Fruit fly (Drosophila melanogaster) whole organism, wandering third instar larva: ENCODE measurements around the gene Dip-C.

Experiments
- Abd-B ChIP-seq: fragments of >200 bp; optimal IDR thresholded peaks from 2 replicates; lab custom pipeline; 2017; ENCODE audit warnings: missing biosample characterization, missing genetic modification characterization
- CG32264 ChIP-seq: fragments of 200-800 bp; sonication (Bioruptor generic); optimal IDR thresholded peaks from 2 replicates; lab custom pipeline; 2016; ENCODE audit warnings: missing biosample characterization, missing genetic modification characterization
- CG9705 ChIP-seq: fragments of 200-800 bp; sonication (Bioruptor generic); optimal IDR thresholded peaks from 2 replicates; lab custom pipeline; 2018; ENCODE audit warnings: missing biosample characterization, mild to moderate bottlenecking, missing genetic modification characterization
- CrebA ChIP-seq: fragments of 200-800 bp; sonication (Bioruptor generic); optimal IDR thresholded peaks from 2 replicates; lab custom pipeline; 2016; ENCODE audit warnings: missing biosample characterization, mild to moderate bottlenecking, missing genetic modification characterization, borderline replicate concordance
- Dfd ChIP-seq: fragments of >200 bp; optimal IDR thresholded peaks from 2 replicates; lab custom pipeline; 2017; ENCODE audit warnings: missing biosample characterization, missing genetic modification characterization
- Dif ChIP-seq: fragments of 200-275, 200-300 bp; sonication (Bioruptor generic); optimal IDR thresholded peaks from 2 replicates; lab custom pipeline; 2018; ENCODE audit warnings: missing biosample characterization, missing genetic modification characterization; ENCODE audit not compliant: partially characterized antibody
- GATAd ChIP-seq: sonication (Bioruptor generic); optimal IDR thresholded peaks from 2 replicates; lab custom pipeline; 2016; ENCODE audit warnings: missing biosample characterization, missing genetic modification characterization
- Hnf4 ChIP-seq: fragments of 200-800 bp; sonication (Bioruptor generic); optimal IDR thresholded peaks from 2 replicates; lab custom pipeline; 2016; ENCODE audit warnings: missing biosample characterization, mild to moderate bottlenecking, missing genetic modification characterization
- Hr78 ChIP-seq: fragments of >200 bp; optimal IDR thresholded peaks from 2 replicates; lab custom pipeline; 2017; ENCODE audit warnings: missing biosample characterization, missing genetic modification characterization
- Hr83 ChIP-seq: fragments of 200-300 bp; sonication (Bioruptor generic); optimal IDR thresholded peaks from 2 replicates; lab custom pipeline; 2016; ENCODE audit warnings: missing biosample characterization, mild to moderate bottlenecking, missing genetic modification characterization, moderate library complexity; ENCODE audit not compliant: poor library complexity, severe bottlenecking
- Jra ChIP-seq: sonication (Bioruptor generic); optimal IDR thresholded peaks from 2 replicates; lab custom pipeline; 2016; ENCODE audit warnings: missing biosample characterization, missing genetic modification characterization
- Myc ChIP-seq: fragments of >200 bp; optimal IDR thresholded peaks from 2 replicates; lab custom pipeline; 2017
- N ChIP-seq: fragments of >200 bp; optimal IDR thresholded peaks from 2 replicates; lab custom pipeline; 2018; ENCODE audit warnings: missing biosample characterization, missing external identifiers, missing genetic modification characterization
- Rel ChIP-seq, 2 experiments: fragments of 200-800 bp; sonication (Bioruptor generic) in 1 of 2; optimal IDR thresholded peaks; 2 replicates in 1 of 2; 3 replicates in 1 of 2; lab custom pipeline; 2016 to 2019; ENCODE audit warnings: mild to moderate bottlenecking in 2 of 2, missing biosample characterization in 2 of 2, missing genetic modification characterization in 2 of 2, moderate library complexity in 1 of 2
- Sp1 ChIP-seq: fragments of 200-800 bp; sonication (Bioruptor generic); optimal IDR thresholded peaks from 3 replicates; lab custom pipeline; 2019; ENCODE audit warnings: missing biosample characterization, mild to moderate bottlenecking, missing genetic modification characterization, moderate library complexity
- Vsx2 ChIP-seq: fragments of 200-300, 225-300 bp; sonication (Bioruptor generic); optimal IDR thresholded peaks from 2 replicates; lab custom pipeline; 2018; ENCODE audit warnings: missing biosample characterization, missing genetic modification characterization; ENCODE audit not compliant: partially characterized antibody
- br ChIP-seq: fragments of 200-800 bp; sonication (Bioruptor generic); optimal IDR thresholded peaks from 2 replicates; lab custom pipeline; 2016; ENCODE audit warnings: missing biosample characterization, missing genetic modification characterization
- brk ChIP-seq: fragments of 200-800 bp; sonication (Bioruptor generic); optimal IDR thresholded peaks from 2 replicates; lab custom pipeline; 2016; ENCODE audit warnings: missing biosample characterization, mild to moderate bottlenecking, missing genetic modification characterization
- dmrt93B ChIP-seq: fragments of 200-800 bp; sonication (Bioruptor generic); optimal IDR thresholded peaks from 2 replicates; lab custom pipeline; 2018; ENCODE audit warnings: missing biosample characterization, mild to moderate bottlenecking, missing genetic modification characterization
- ey ChIP-seq: fragments of 200-800 bp; sonication (Bioruptor generic); optimal IDR thresholded peaks from 2 replicates; lab custom pipeline; 2016; ENCODE audit warnings: missing biosample characterization, missing genetic modification characterization
- foxo ChIP-seq, 2 experiments: fragments of 200-800 bp; sonication (Bioruptor generic); optimal IDR thresholded peaks; 2 replicates in 1 of 2; 3 replicates in 1 of 2; lab custom pipeline; 2016 to 2017; ENCODE audit warnings: missing biosample characterization in 2 of 2, missing genetic modification characterization in 2 of 2
- fru ChIP-seq: fragments of 200-800 bp; sonication (Bioruptor generic); optimal IDR thresholded peaks from 3 replicates; lab custom pipeline; 2016; ENCODE audit warnings: missing biosample characterization, mild to moderate bottlenecking, missing genetic modification characterization
- pan ChIP-seq: fragments of >200 bp; optimal IDR thresholded peaks from 2 replicates; lab custom pipeline; 2017
- psq ChIP-seq: fragments of 200-800 bp; sonication (Bioruptor generic); optimal IDR thresholded peaks from 3 replicates; lab custom pipeline; 2017; ENCODE audit warnings: missing biosample characterization, mild to moderate bottlenecking, missing genetic modification characterization, moderate library complexity
- rgr ChIP-seq: fragments of 200-800 bp; sonication (Bioruptor generic); optimal IDR thresholded peaks from 3 replicates; lab custom pipeline; 2016; ENCODE audit warnings: missing biosample characterization, mild to moderate bottlenecking, missing genetic modification characterization
- sage ChIP-seq: fragments of 200-800 bp; sonication (Bioruptor generic); optimal IDR thresholded peaks from 2 replicates; lab custom pipeline; 2016; ENCODE audit warnings: missing biosample characterization, mild to moderate bottlenecking, missing genetic modification characterization
- sv ChIP-seq: fragments of 200-800 bp; sonication (Bioruptor generic); optimal IDR thresholded peaks from 3 replicates; lab custom pipeline; 2016; ENCODE audit warnings: missing biosample characterization, missing genetic modification characterization
- tai ChIP-seq: sonication (Bioruptor generic); optimal IDR thresholded peaks from 2 replicates; lab custom pipeline; 2016; ENCODE audit warnings: missing biosample characterization, missing genetic modification characterization
- usp ChIP-seq: fragments of >200 bp; optimal IDR thresholded peaks from 2 replicates; lab custom pipeline; 2017; ENCODE audit warnings: missing biosample characterization, missing genetic modification characterization
- woc ChIP-seq: sonication (Bioruptor generic); optimal IDR thresholded peaks from 2 replicates; lab custom pipeline; 2016; ENCODE audit warnings: missing biosample characterization, mild to moderate bottlenecking, missing genetic modification characterization

Dip-C gene

DNA sequence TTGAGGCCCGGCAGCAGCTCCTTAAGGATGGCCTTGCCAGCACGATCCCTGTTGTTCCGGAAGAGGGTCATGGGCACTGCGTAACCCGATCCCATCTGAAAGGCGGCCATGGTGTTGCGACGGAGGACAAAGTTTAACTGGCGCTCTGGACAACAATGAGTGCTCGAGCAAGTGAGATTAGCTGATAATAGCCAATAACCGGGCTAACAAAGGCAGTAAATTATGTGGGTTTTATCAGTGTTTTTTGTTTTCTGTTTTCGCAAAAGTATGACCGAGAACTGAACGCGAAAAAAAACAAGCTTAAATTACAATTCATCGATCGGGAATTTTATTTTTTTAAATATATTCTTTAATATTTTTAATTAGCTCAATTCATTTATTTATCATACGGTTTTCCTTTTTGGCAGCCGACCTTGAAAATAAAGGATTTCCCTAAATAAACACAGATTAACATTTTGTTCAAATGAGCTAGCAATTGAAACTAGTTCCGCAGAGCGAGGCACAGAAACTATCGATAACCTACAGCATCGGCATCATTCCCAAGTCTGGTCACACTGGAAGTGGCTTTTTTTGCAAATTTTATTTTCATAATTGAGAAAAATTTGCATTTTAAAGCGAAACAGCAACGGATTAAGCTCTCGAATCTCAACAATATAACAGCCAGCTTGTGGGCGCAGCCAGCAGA lies at the start of gene Dip-C, which contains the start of gene pps:
Gene Dip-C, minus strand, starts transcription at position 486 of the 685 bp plus-strand sequence.
Gene pps, plus strand, starts transcription at position 555 of the 685 bp plus-strand sequence.
- TF ChIP-seq Sp1 (peak; percentile 26), GATAd (no peak), psq (GFP tag; lab: Kevin White, UChicago) (peak; percentile 4), Rel (GFP tag; optimal IDR thresholded peaks at IDR 0.05; lab: Kevin White, UChicago) (no peak), Rel (tag; optimal IDR thresholded peaks at IDR 0.05; lab: Kevin White, UChicago) (peak; percentile 83)

DNA sequence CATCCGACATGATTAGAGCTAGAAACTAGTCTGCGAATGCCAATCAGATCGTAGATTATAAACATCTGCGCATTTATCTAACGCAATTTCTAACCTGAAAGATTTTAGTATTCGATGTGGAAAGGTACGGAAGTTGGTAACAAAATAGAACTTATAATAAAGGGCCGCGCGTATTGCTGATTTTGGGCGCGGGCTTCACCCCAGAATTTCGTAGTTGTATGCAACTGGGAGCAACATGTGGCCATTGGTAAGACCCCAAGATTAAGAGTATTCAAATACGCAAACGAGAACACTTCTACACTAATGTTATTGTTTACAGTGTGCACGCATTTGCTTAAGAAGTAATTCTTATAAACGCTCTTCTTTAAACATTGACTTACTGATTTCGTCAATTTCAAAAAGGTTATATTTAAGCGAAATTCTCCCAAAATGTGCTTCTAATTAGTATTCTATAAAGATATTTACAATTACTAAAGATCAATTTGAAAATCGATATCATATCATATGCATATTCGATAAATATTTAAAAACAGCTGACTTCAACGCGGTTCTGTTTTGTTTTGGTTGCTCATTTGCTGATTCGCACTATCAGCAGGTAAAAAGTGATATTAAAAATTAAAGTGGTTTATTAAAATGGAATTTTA lies 46.4 kb upstream of the Dip-C start, which contains the start of the genes CG5961 and Polr3C:
Gene CG5961, minus strand, starts transcription at position 416 of the 644 bp plus-strand sequence.
Gene Polr3C, plus strand, starts transcription at position 536 of the 644 bp plus-strand sequence.
- peak; percentile 23 for TF ChIP-seq Myc (lab: Kevin White, UChicago)
- TF ChIP-seq Rel (GFP tag; optimal IDR thresholded peaks at IDR 0.05; lab: Kevin White, UChicago): no peak
- TF ChIP-seq Rel (tag; optimal IDR thresholded peaks at IDR 0.05; lab: Kevin White, UChicago): peak; percentile 11
- TF ChIP-seq brk (GFP tag; lab: Kevin White, UChicago): no peak
- TF ChIP-seq psq (GFP tag; lab: Kevin White, UChicago): peak; percentile 91
- TF ChIP-seq ey (GFP tag; lab: Kevin White, UChicago): no peak
- no peak for TF ChIP-seq Abd-B
- TF ChIP-seq CrebA (GFP tag; lab: Kevin White, UChicago): no peak
- TF ChIP-seq GATAd: no peak

DNA sequence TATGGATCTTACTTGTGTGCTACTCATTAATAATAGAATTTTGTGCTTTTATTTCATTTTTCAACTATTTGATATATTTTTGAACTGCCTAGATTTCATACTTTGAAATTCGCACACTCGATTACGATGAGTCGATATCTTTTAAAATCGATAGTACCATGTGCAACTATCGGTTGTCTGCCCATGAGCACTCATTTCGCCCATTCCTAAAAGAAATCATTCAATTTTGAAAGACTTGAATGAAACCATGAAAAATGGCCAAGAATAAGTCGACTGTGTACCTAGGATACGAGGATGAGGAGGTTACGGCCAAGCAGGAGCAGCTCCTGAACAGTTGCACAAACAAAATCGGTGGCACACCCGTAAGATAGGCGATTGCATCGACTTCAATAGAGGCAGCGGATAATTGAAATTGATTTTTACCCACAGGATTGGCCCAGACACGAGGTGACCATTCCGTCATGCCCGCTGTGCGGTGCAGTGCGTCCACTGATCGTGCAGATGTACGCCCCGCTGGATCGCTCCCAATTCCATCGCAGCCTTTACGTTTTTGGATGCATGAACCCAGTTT lies 42.9 kb upstream of the Dip-C start, which contains the start of gene trus:
Gene trus, plus strand, starts transcription at position 204 of the 571 bp plus-strand sequence.
- TF ChIP-seq CG9705 (GFP tag; lab: Kevin White, UChicago): no peak

DNA sequence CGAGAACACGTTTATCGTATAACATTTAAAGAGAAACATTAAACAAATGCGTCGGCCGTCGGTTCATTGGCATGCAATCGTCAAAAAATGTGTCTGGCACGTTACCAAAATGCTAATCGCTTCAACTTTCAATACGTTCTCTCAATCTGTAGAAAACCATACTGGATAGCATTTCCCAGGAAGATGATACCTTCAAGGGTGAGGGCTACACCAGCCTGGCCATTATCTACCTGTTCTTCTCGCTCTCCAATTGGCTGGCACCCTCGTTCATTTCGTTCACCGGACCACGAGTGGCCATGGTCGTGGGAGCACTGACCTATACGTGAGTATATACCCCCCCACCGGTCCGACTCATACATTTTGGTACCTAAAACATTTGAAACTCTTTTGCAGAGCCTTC lies 40.9 kb upstream of the Dip-C start:
- TF ChIP-seq tai (GFP tag; lab: Kevin White, UChicago): no peak

DNA sequence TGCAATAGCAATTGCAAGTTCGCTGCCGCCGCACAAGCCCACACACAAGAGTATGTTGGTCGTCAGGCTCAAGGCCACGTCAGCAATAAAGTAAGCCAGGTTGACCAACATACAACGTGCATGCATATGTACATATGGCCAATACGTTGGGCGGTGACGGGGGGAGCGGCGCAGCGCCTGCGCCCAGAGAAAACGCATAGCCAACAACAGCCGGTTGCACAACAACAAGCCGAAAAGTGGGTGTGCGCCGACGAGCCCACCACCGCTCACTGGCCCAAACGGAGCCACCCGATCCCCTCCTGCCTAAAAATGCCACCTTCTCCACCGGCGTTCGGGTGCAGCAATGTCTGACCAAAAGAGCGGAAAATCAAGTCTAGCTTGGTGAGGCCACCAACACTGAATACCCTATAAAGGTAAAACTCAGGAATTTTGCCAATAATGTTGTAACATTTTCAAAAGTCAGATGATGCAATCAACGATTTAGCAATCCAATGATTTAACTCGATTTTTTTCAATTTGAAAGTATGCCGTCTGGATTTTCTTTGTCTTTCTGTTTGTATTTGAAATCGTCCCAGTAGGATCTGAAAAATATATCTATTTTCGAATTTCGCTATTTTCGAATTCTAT lies 38.4 kb upstream of the Dip-C start, which contains the start of gene CG5509:
Gene CG5509, plus strand, starts transcription at position 577 of the 627 bp plus-strand sequence.
- TF ChIP-seq Abd-B (no peak), N (GFP tag; lab: Kevin White, UChicago) (no peak), sv (GFP tag; lab: Kevin White, UChicago) (no peak), Dif (GFP tag; lab: Kevin White, UChicago) (no peak), Dfd (GFP tag; lab: Kevin White, UChicago) (no peak), brk (GFP tag; lab: Kevin White, UChicago) (no peak), Hnf4 (GFP tag; lab: Kevin White, UChicago) (no peak), rgr (GFP tag; lab: Kevin White, UChicago) (no peak), dmrt93B (GFP tag; lab: Kevin White, UChicago) (no peak), pan (lab: Kevin White, UChicago) (no peak), sage (no peak), usp (GFP tag; lab: Kevin White, UChicago) (no peak), Hr78 (GFP tag; lab: Kevin White, UChicago) (no peak), CrebA (GFP tag; lab: Kevin White, UChicago) (no peak), CG32264 (no peak), Hr83 (GFP tag; lab: Kevin White, UChicago) (no peak)

DNA sequence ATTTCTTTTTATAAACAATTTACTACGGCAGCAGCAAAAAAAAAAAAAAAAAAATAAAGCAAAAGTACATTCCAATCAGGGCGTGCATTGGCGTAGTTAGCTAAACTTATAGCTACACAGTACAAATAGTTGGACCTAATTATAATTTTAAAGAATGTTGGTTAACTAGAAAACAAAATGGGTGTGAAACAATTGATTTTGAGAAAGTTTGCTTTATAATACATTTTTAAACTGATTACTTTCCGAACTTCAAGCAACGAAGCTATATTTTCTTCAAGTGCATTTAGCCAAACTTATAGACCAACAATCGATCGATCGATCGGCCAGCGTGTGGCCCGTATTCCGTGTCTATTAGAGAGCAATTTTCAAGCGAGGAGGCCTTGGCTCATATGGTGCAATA lies 37.8 kb upstream of the Dip-C start:
- no peak for TF ChIP-seq Vsx2 (GFP tag; lab: Kevin White, UChicago)
- TF ChIP-seq foxo (GFP tag; optimal IDR thresholded peaks at IDR 0.05; lab: Kevin White, UChicago): no peak
- TF ChIP-seq Jra (GFP tag; lab: Kevin White, UChicago): no peak
- no peak for TF ChIP-seq br (GFP tag; lab: Kevin White, UChicago)
- TF ChIP-seq CG9705 (GFP tag; lab: Kevin White, UChicago): no peak
- TF ChIP-seq woc: no peak
- TF ChIP-seq fru: no peak
- no peak for TF ChIP-seq sage
- TF ChIP-seq Dfd (GFP tag; lab: Kevin White, UChicago): no peak
- no peak for TF ChIP-seq Rel (GFP tag; optimal IDR thresholded peaks at IDR 0.05; lab: Kevin White, UChicago)
- TF ChIP-seq Rel (tag; optimal IDR thresholded peaks at IDR 0.05; lab: Kevin White, UChicago): no peak
- TF ChIP-seq psq (GFP tag; lab: Kevin White, UChicago): no peak
- TF ChIP-seq Abd-B: no peak
- no peak for TF ChIP-seq Hr78 (GFP tag; lab: Kevin White, UChicago)
